Comparison of ENCODE assay signal across 1 worm cellular context in genomic region chrIV:11269483-11269882, ce11.
TF ChIP-seq lines count a peak whose summit lies in the region.

No protein-coding gene starts in this region.

TF ChIP-seq in whole organism, L1 larva, 84 proteins besides CTCF, POLR2A, EP300 and RAD21 (continued from another document):
- TF ChIP-seq efl-1 (optimal IDR thresholded peaks at IDR 0.05; lab: Kevin White, UChicago) (no peak), efl-1 (GFP tag; optimal IDR thresholded peaks at IDR 0.05 in 1 of 2; lab: Kevin White, UChicago) (peak in 1 of 2 experiments; percentile 62)
